Fruit fly (Drosophila melanogaster) whole organism, prepupa: ENCODE measurements around the gene Lrp4.

ENCODE experiments used
- CG10631 ChIP-seq: fragments of 200-800 bp; sonication (Bioruptor generic); optimal IDR thresholded peaks from 2 replicates; lab custom pipeline; 2016; ENCODE audit warnings: missing biosample characterization, missing genetic modification characterization
- CG10669 ChIP-seq: fragments of 200-800 bp; sonication (Bioruptor generic); optimal IDR thresholded peaks from 3 replicates; lab custom pipeline; 2018; ENCODE audit warnings: missing biosample characterization, mild to moderate bottlenecking, missing genetic modification characterization, moderate library complexity
- CG11294 ChIP-seq: fragments of 200-800 bp; sonication (Bioruptor generic); IDR thresholded peaks from 2 replicates; pipeline ENCODE4 v1.3.6; 2022; ENCODE audit warnings: missing biosample characterization, missing genetic modification characterization
- CG11762 ChIP-seq: fragments of 200-800 bp; sonication (Bioruptor generic); optimal IDR thresholded peaks from 3 replicates; lab custom pipeline; 2016; ENCODE audit warnings: missing biosample characterization, missing genetic modification characterization; ENCODE audit not compliant: insufficient read depth
- CG11902 ChIP-seq: fragments of 200-800 bp; sonication (Bioruptor generic); optimal IDR thresholded peaks from 3 replicates; lab custom pipeline; 2016; ENCODE audit warnings: missing biosample characterization, missing genetic modification characterization
- CG15336 ChIP-seq: fragments of 200-800 bp; sonication (Bioruptor generic); IDR thresholded peaks from 2 replicates; pipeline ENCODE4 v1.3.6; 2022; ENCODE audit warnings: missing biosample characterization, missing genetic modification characterization
- CG16779 ChIP-seq: fragments of 200-800 bp; sonication (Bioruptor generic); optimal IDR thresholded peaks from 3 replicates; lab custom pipeline; 2017; ENCODE audit warnings: missing biosample characterization, mild to moderate bottlenecking, missing genetic modification characterization
- CG3032 ChIP-seq: fragments of 200-800 bp; optimal IDR thresholded peaks from 2 replicates; lab custom pipeline; 2019; ENCODE audit warnings: missing biosample characterization, mild to moderate bottlenecking, missing genetic modification characterization, moderate library complexity
- CG31627 ChIP-seq: fragments of 200-800 bp; sonication (Bioruptor generic); optimal IDR thresholded peaks from 3 replicates; lab custom pipeline; 2016; ENCODE audit warnings: missing biosample characterization, missing genetic modification characterization
- CG32006 ChIP-seq: fragments of 200-800 bp; sonication (Bioruptor generic); optimal IDR thresholded peaks from 3 replicates; lab custom pipeline; 2017; ENCODE audit warnings: missing biosample characterization, mild to moderate bottlenecking, missing genetic modification characterization
- CG4318 ChIP-seq: fragments of 200-800 bp; sonication (Bioruptor generic); optimal IDR thresholded peaks from 3 replicates; lab custom pipeline; 2017; ENCODE audit warnings: missing biosample characterization, mild to moderate bottlenecking, missing genetic modification characterization
- CG6792 ChIP-seq: fragments of 200-800 bp; sonication (Bioruptor generic); optimal IDR thresholded peaks from 3 replicates; lab custom pipeline; 2016; ENCODE audit warnings: missing biosample characterization, missing genetic modification characterization
- CG6854 ChIP-seq: fragments of 200-800 bp; sonication (Bioruptor generic); optimal IDR thresholded peaks from 2 replicates; lab custom pipeline; 2017; ENCODE audit warnings: missing biosample characterization, mild to moderate bottlenecking, missing genetic modification characterization
- CG7368 ChIP-seq: fragments of 200-800 bp; sonication (Bioruptor generic); optimal IDR thresholded peaks from 3 replicates; lab custom pipeline; 2016; ENCODE audit warnings: missing biosample characterization, missing genetic modification characterization
- Eip75B ChIP-seq: fragments of 200-800 bp; sonication (Bioruptor generic); optimal IDR thresholded peaks from 3 replicates; lab custom pipeline; 2016; ENCODE audit warnings: missing biosample characterization, missing genetic modification characterization
- Eip78C ChIP-seq: fragments of 200-800 bp; sonication (Bioruptor generic); peaks from one replicate; lab custom pipeline; 2016; ENCODE audit warnings: missing biosample characterization, missing genetic modification characterization
- Ets21C ChIP-seq: fragments of 200-800 bp; sonication (Bioruptor generic); optimal IDR thresholded peaks from 3 replicates; lab custom pipeline; 2016; ENCODE audit warnings: missing biosample characterization, missing genetic modification characterization
- Ets96B ChIP-seq: fragments of 200-800 bp; optimal IDR thresholded peaks from 2 replicates; lab custom pipeline; 2019; ENCODE audit warnings: missing biosample characterization, mild to moderate bottlenecking, missing genetic modification characterization, moderate library complexity
- Gug ChIP-seq: fragments of 200-800 bp; sonication (Bioruptor generic); IDR thresholded peaks from 2 replicates; pipeline ENCODE4 v1.3.6; 2022; ENCODE audit warnings: missing biosample characterization, missing genetic modification characterization
- Hr38 ChIP-seq: sonication (Bioruptor generic); optimal IDR thresholded peaks from 2 replicates; lab custom pipeline; 2016; ENCODE audit warnings: missing biosample characterization, missing genetic modification characterization
- Hr39 ChIP-seq: fragments of 200-800 bp; sonication (Bioruptor generic); optimal IDR thresholded peaks from 2 replicates; lab custom pipeline; 2016; ENCODE audit warnings: missing biosample characterization, missing genetic modification characterization
- Hr4 ChIP-seq: fragments of 200-800 bp; sonication (Bioruptor generic); optimal IDR thresholded peaks from 3 replicates; lab custom pipeline; 2016; ENCODE audit warnings: missing biosample characterization, missing genetic modification characterization
- Lpt ChIP-seq: fragments of 200-800 bp; sonication (Bioruptor generic); optimal IDR thresholded peaks from 3 replicates; lab custom pipeline; 2016; ENCODE audit warnings: missing biosample characterization, missing genetic modification characterization
- Met ChIP-seq: fragments of 200-800 bp; sonication (Bioruptor generic); optimal IDR thresholded peaks from 3 replicates; lab custom pipeline; 2016; ENCODE audit warnings: missing biosample characterization, missing genetic modification characterization
- OdsH ChIP-seq: fragments of 200-800 bp; sonication (Bioruptor generic); optimal IDR thresholded peaks from 3 replicates; lab custom pipeline; 2016; ENCODE audit warnings: missing biosample characterization, missing genetic modification characterization
- Smox ChIP-seq: fragments of 200-800 bp; sonication (Bioruptor generic); optimal IDR thresholded peaks from 3 replicates; lab custom pipeline; 2016; ENCODE audit warnings: missing biosample characterization, missing genetic modification characterization
- Sox14 ChIP-seq: fragments of 200-800 bp; sonication (Bioruptor generic); optimal IDR thresholded peaks from 3 replicates; lab custom pipeline; 2016; ENCODE audit warnings: missing biosample characterization, missing genetic modification characterization
- Sox15 ChIP-seq: fragments of 200-800 bp; sonication (Bioruptor generic); optimal IDR thresholded peaks from 3 replicates; lab custom pipeline; 2016; ENCODE audit warnings: missing biosample characterization, missing genetic modification characterization
- achi ChIP-seq: fragments of 200-800 bp; sonication (Bioruptor generic); optimal IDR thresholded peaks from 3 replicates; lab custom pipeline; 2016; ENCODE audit warnings: missing biosample characterization, missing genetic modification characterization
- dsx ChIP-seq: fragments of 200-800 bp; optimal IDR thresholded peaks from 3 replicates; lab custom pipeline; 2019; ENCODE audit warnings: missing biosample characterization, mild to moderate bottlenecking, missing genetic modification characterization, moderate library complexity; ENCODE audit not compliant: poor library complexity, severe bottlenecking
- eg ChIP-seq: fragments of 200-800 bp; sonication (Bioruptor generic); IDR thresholded peaks from 3 replicates; pipeline ENCODE4 v1.3.6; 2022; ENCODE audit warnings: missing biosample characterization, missing genetic modification characterization
- esn ChIP-seq: fragments of 200-800 bp; sonication (Bioruptor generic); optimal IDR thresholded peaks from 2 replicates; lab custom pipeline; 2016; ENCODE audit warnings: missing biosample characterization, mild to moderate bottlenecking, missing genetic modification characterization, moderate library complexity
- fd85E ChIP-seq: fragments of 200-800 bp; sonication (Bioruptor generic); optimal IDR thresholded peaks from 3 replicates; lab custom pipeline; 2016; ENCODE audit warnings: missing biosample characterization, missing genetic modification characterization
- lz ChIP-seq: fragments of 200-800 bp; sonication (Bioruptor generic); optimal IDR thresholded peaks from 3 replicates; lab custom pipeline; 2016; ENCODE audit warnings: missing biosample characterization, missing genetic modification characterization
- salr ChIP-seq, 2 experiments: fragments of 200-800 bp; sonication (Bioruptor generic); optimal IDR thresholded peaks; 3 replicates each; lab custom pipeline; 2016 to 2018; ENCODE audit warnings: missing biosample characterization in 2 of 2, missing genetic modification characterization in 2 of 2, mild to moderate bottlenecking in 1 of 2
- ss ChIP-seq, 2 experiments: fragments of 200-800 bp; sonication (Bioruptor generic); optimal IDR thresholded peaks; 2 replicates in 1 of 2; 3 replicates in 1 of 2; lab custom pipeline; 2017 to 2018; ENCODE audit warnings: mild to moderate bottlenecking in 2 of 2, missing biosample characterization in 2 of 2, missing genetic modification characterization in 2 of 2, moderate library complexity in 1 of 2
- svp ChIP-seq: fragments of 200-800 bp; sonication (Bioruptor generic); peaks from one replicate; lab custom pipeline; 2016; ENCODE audit warnings: missing biosample characterization, missing genetic modification characterization

The Lrp4 gene

dm6 chrX:15933504-15934225, 23.0 kb downstream of the Lrp4 start, which contains the start of gene Ranbp16:
Gene Ranbp16 (minus strand): TSS chrX:15933867.
- TF ChIP-seq Lpt (GFP tag; lab: Kevin White, UChicago), result no peak
- TF ChIP-seq ss (GFP tag; optimal IDR thresholded peaks at IDR 0.05; lab: Kevin White, UChicago), result no peak
- TF ChIP-seq Eip75B (GFP tag; lab: Kevin White, UChicago), result no peak
- no peak for TF ChIP-seq Smox (GFP tag; lab: Kevin White, UChicago)
- TF ChIP-seq CG15336 (GFP tag; lab: Robert Waterston, UW), result no peak
- TF ChIP-seq CG31627 (GFP tag; lab: Kevin White, UChicago), result no peak
- TF ChIP-seq esn (GFP tag; lab: Kevin White, UChicago), result no peak
- TF ChIP-seq CG10631 (GFP tag; lab: Kevin White, UChicago), result no peak
- TF ChIP-seq Hr4 (GFP tag; lab: Kevin White, UChicago), result no peak
- no peak for TF ChIP-seq eg (GFP tag; lab: Robert Waterston, UW)

dm6 chrX:15934226-15934547, 23.5 kb downstream of the Lrp4 start:
- no peak for TF ChIP-seq Gug (GFP tag; lab: Robert Waterston, UW)
- no peak for TF ChIP-seq dsx (GFP tag; lab: Kevin White, UChicago)
- TF ChIP-seq CG32006 (GFP tag; lab: Kevin White, UChicago), result no peak
- TF ChIP-seq CG11762 (GFP tag; lab: Kevin White, UChicago), result no peak
- TF ChIP-seq Smox (GFP tag; lab: Kevin White, UChicago), result no peak
- TF ChIP-seq CG31627 (GFP tag; lab: Kevin White, UChicago), result no peak
- TF ChIP-seq esn (GFP tag; lab: Kevin White, UChicago), result no peak
- TF ChIP-seq CG10631 (GFP tag; lab: Kevin White, UChicago), result no peak
- TF ChIP-seq fd85E (GFP tag; lab: Kevin White, UChicago), result no peak
- no peak for TF ChIP-seq Ets96B (tag; lab: Kevin White, UChicago)
- no peak for TF ChIP-seq Ets21C
- no peak for TF ChIP-seq Hr39
- no peak for TF ChIP-seq CG15336 (GFP tag; lab: Robert Waterston, UW)
- no peak for TF ChIP-seq CG6854 (GFP tag; lab: Kevin White, UChicago)
- TF ChIP-seq Sox14, result no peak
- no peak for TF ChIP-seq Hr38 (GFP tag; lab: Kevin White, UChicago)
- no peak for TF ChIP-seq CG7368
- TF ChIP-seq lz (GFP tag; lab: Kevin White, UChicago), result peak; percentile 16
- TF ChIP-seq Hr4 (GFP tag; lab: Kevin White, UChicago), result peak; percentile 33
- no peak for TF ChIP-seq CG10669
- TF ChIP-seq salr (GFP tag; optimal IDR thresholded peaks at IDR 0.05; lab: Kevin White, UChicago), result no peak
- TF ChIP-seq OdsH (GFP tag; lab: Kevin White, UChicago), result no peak
- peak; percentile 30 for TF ChIP-seq CG3032 (tag; lab: Kevin White, UChicago)
- TF ChIP-seq Eip78C, result peak; percentile 64
- TF ChIP-seq Sox15, result no peak
- no peak for TF ChIP-seq CG6792 (GFP tag; lab: Kevin White, UChicago)
- no peak for TF ChIP-seq Met

dm6 chrX:15940105-15940955, 29.7 kb downstream of the Lrp4 start, which contains the start of gene Stim:
Gene Stim (minus strand): TSS chrX:15940451.
- TF ChIP-seq CG11294 (GFP tag; lab: Robert Waterston, UW) (no peak), achi (GFP tag; lab: Kevin White, UChicago) (peak; percentile 63), CG4318 (GFP tag; lab: Kevin White, UChicago) (no peak), Lpt (GFP tag; lab: Kevin White, UChicago) (no peak), ss (GFP tag; optimal IDR thresholded peaks at IDR 0.05; lab: Kevin White, UChicago) (no peak), CG11902 (GFP tag; lab: Kevin White, UChicago) (no peak), CG16779 (tag; lab: Kevin White, UChicago) (no peak), CG10669 (no peak), svp (GFP tag; lab: Kevin White, UChicago) (peak; percentile 67), Met (no peak), dsx (GFP tag; lab: Kevin White, UChicago) (peak; percentile 70)
